Fruit fly (Drosophila melanogaster) whole organism, embryonic: ENCODE data around the gene CG7607.

Source experiments
- Aef1 ChIP-seq: fragments of 200-800 bp; sonication (Bioruptor generic); IDR thresholded peaks from 3 replicates; pipeline ENCODE4 v1.3.6; 2022; ENCODE audit warnings: missing biosample characterization, missing genetic modification characterization
- Atf-2 ChIP-seq: fragments of 200-800 bp; sonication (Bioruptor generic); optimal IDR thresholded peaks from 2 replicates; lab custom pipeline; 2016; ENCODE audit warnings: missing biosample characterization, missing genetic modification characterization
- Awh ChIP-seq: fragments of 200-800 bp; sonication (Bioruptor generic); IDR thresholded peaks from 2 replicates; pipeline ENCODE4, ENCODE4 v1.3.6; 2022; ENCODE audit warnings: missing biosample characterization, missing genetic modification characterization
- CG10543 ChIP-seq: fragments of 200-800 bp; sonication (Bioruptor generic); optimal IDR thresholded peaks from 3 replicates; lab custom pipeline; 2017; ENCODE audit warnings: missing biosample characterization, mild to moderate bottlenecking, missing genetic modification characterization, moderate library complexity
- CG11085 ChIP-seq: fragments of 200-800 bp; sonication (Bioruptor generic); IDR thresholded peaks from 2 replicates; pipeline ENCODE4 v1.3.6; 2022; ENCODE audit warnings: missing biosample characterization, missing genetic modification characterization
- CG11560 ChIP-seq: fragments of 200-800 bp; sonication (Bioruptor generic); IDR thresholded peaks from 3 replicates; pipeline ENCODE4 v1.3.6; 2022; ENCODE audit warnings: missing biosample characterization, missing genetic modification characterization
- CG12299 ChIP-seq: fragments of 200-800 bp; sonication (Bioruptor generic); optimal IDR thresholded peaks from 2 replicates; lab custom pipeline; 2018; ENCODE audit warnings: missing biosample characterization, mild to moderate bottlenecking, missing genetic modification characterization
- CG13624 ChIP-seq: fragments of 200-800 bp; sonication (Bioruptor generic); optimal IDR thresholded peaks from 2 replicates; lab custom pipeline; 2016; ENCODE audit warnings: missing biosample characterization, missing genetic modification characterization
- CG15073 ChIP-seq: fragments of 200-800 bp; sonication (Bioruptor generic); optimal IDR thresholded peaks from 2 replicates; lab custom pipeline; 2016; ENCODE audit warnings: missing biosample characterization, missing genetic modification characterization
- CG15269 ChIP-seq: fragments of 200-800 bp; sonication (Bioruptor generic); optimal IDR thresholded peaks from 2 replicates; lab custom pipeline; 2018; ENCODE audit warnings: missing biosample characterization, mild to moderate bottlenecking, missing genetic modification characterization, moderate library complexity
- CG16779 ChIP-seq: fragments of 200-800 bp; sonication (Bioruptor generic); IDR thresholded peaks from 2 replicates; pipeline ENCODE4 v1.3.6; 2022; ENCODE audit warnings: missing biosample characterization, missing genetic modification characterization
- CG17612 ChIP-seq: fragments of 200-800 bp; sonication (Bioruptor generic); IDR thresholded peaks from 2 replicates; pipeline ENCODE4 v1.3.6; 2022; ENCODE audit warnings: missing biosample characterization, missing genetic modification characterization
- CG1832 ChIP-seq: fragments of 200-800 bp; sonication (Bioruptor generic); optimal IDR thresholded peaks from 2 replicates; lab custom pipeline; 2017; ENCODE audit warnings: missing biosample characterization, mild to moderate bottlenecking, missing genetic modification characterization, inconsistent platforms
- CG2116 ChIP-seq: fragments of 200-800 bp; sonication (Bioruptor generic); optimal IDR thresholded peaks from 3 replicates; lab custom pipeline; 2018; ENCODE audit warnings: missing biosample characterization, mild to moderate bottlenecking, missing genetic modification characterization
- CG3847 ChIP-seq: fragments of 200-800 bp; sonication (Bioruptor generic); IDR thresholded peaks from 2 replicates; pipeline ENCODE4 v1.3.6; 2022; ENCODE audit warnings: missing biosample characterization, missing genetic modification characterization
- CG4854 ChIP-seq: fragments of 200-800 bp; sonication (Bioruptor generic); optimal IDR thresholded peaks from 2 replicates; lab custom pipeline; 2016; ENCODE audit warnings: missing biosample characterization, missing genetic modification characterization, inconsistent platforms
- CG5245 ChIP-seq: fragments of 200-800 bp; sonication (Bioruptor generic); optimal IDR thresholded peaks from 3 replicates; lab custom pipeline; 2016; ENCODE audit warnings: missing biosample characterization, missing genetic modification characterization
- CG6791 ChIP-seq: fragments of 200-800 bp; sonication (Bioruptor generic); IDR thresholded peaks from 3 replicates; pipeline ENCODE4 v1.3.6; 2022; ENCODE audit warnings: missing biosample characterization, missing genetic modification characterization; ENCODE audit not compliant: partially characterized antibody
- CG7987 ChIP-seq: fragments of 200-800 bp; sonication (Bioruptor generic); optimal IDR thresholded peaks from 2 replicates; lab custom pipeline; 2018; ENCODE audit warnings: missing biosample characterization, mild to moderate bottlenecking, missing genetic modification characterization, moderate library complexity
- CG8478 ChIP-seq: fragments of >200 bp; optimal IDR thresholded peaks from 2 replicates; lab custom pipeline; 2018
- CG8944 ChIP-seq: fragments of 200-800 bp; sonication (Bioruptor generic); optimal IDR thresholded peaks from 3 replicates; lab custom pipeline; 2016; ENCODE audit warnings: missing biosample characterization, missing genetic modification characterization
- CG9727 ChIP-seq: fragments of 200-800 bp; sonication (Bioruptor generic); optimal IDR thresholded peaks from 3 replicates; lab custom pipeline; 2017; ENCODE audit warnings: missing biosample characterization, mild to moderate bottlenecking, missing genetic modification characterization
- CrebB ChIP-seq: fragments of 200-800 bp; sonication (Bioruptor generic); optimal IDR thresholded peaks from 3 replicates; lab custom pipeline; 2018; ENCODE audit warnings: missing biosample characterization, mild to moderate bottlenecking, missing genetic modification characterization
- D19A ChIP-seq: fragments of 200-800 bp; optimal IDR thresholded peaks from 3 replicates; lab custom pipeline; 2019; ENCODE audit warnings: missing biosample characterization, mild to moderate bottlenecking, missing genetic modification characterization, moderate library complexity
- Dad ChIP-seq: fragments of 200-800 bp; sonication (Bioruptor generic); optimal IDR thresholded peaks from 3 replicates; lab custom pipeline; 2016; ENCODE audit warnings: missing biosample characterization, missing genetic modification characterization
- Dek ChIP-seq: fragments of 200-800 bp; sonication (Bioruptor generic); optimal IDR thresholded peaks from 3 replicates; lab custom pipeline; 2019; ENCODE audit warnings: missing biosample characterization, mild to moderate bottlenecking, missing genetic modification characterization, moderate library complexity
- Dip3 ChIP-seq: fragments of 200-800 bp; sonication (Bioruptor generic); optimal IDR thresholded peaks from 3 replicates; lab custom pipeline; 2016; ENCODE audit warnings: missing biosample characterization, missing genetic modification characterization
- E2f1 ChIP-seq: fragments of 200-800 bp; sonication (Bioruptor generic); IDR thresholded peaks from 2 replicates; pipeline ENCODE4 v1.3.6; 2022; ENCODE audit warnings: missing biosample characterization, missing genetic modification characterization
- Fer1 ChIP-seq: fragments of 200-800 bp; sonication (Bioruptor generic); optimal IDR thresholded peaks from 2 replicates; lab custom pipeline; 2017; ENCODE audit warnings: missing biosample characterization, mild to moderate bottlenecking, missing genetic modification characterization
- GATAe ChIP-seq: fragments of 200-800 bp; sonication (Bioruptor generic); conservative IDR thresholded peaks from 2 replicates; pipeline ENCODE4 v1.3.6; 2022; ENCODE audit warnings: missing biosample characterization, missing genetic modification characterization
- HmgZ ChIP-seq: fragments of 200-800 bp; sonication (Bioruptor generic); optimal IDR thresholded peaks from 2 replicates; lab custom pipeline; 2018; ENCODE audit warnings: missing biosample characterization, mild to moderate bottlenecking, missing genetic modification characterization
- Hmx ChIP-seq: fragments of 200-800 bp; sonication (Bioruptor generic); optimal IDR thresholded peaks from 2 replicates; lab custom pipeline; 2016; ENCODE audit warnings: missing biosample characterization, missing genetic modification characterization
- Meics ChIP-seq: fragments of 200-800 bp; sonication (Bioruptor generic); optimal IDR thresholded peaks from 2 replicates; lab custom pipeline; 2017; ENCODE audit warnings: missing biosample characterization, mild to moderate bottlenecking, missing genetic modification characterization
- Scr ChIP-seq: fragments of 200-800 bp; sonication (Bioruptor generic); IDR thresholded peaks from 2 replicates; pipeline ENCODE4 v1.3.6; 2022; ENCODE audit warnings: missing biosample characterization, missing genetic modification characterization; ENCODE audit not compliant: partially characterized antibody
- TFAM ChIP-seq: fragments of 200-800 bp; sonication (Bioruptor generic); optimal IDR thresholded peaks from 2 replicates; lab custom pipeline; 2017; ENCODE audit warnings: missing biosample characterization, missing genetic modification characterization, inconsistent platforms
- bab2 ChIP-seq: fragments of 200-800 bp; sonication (Bioruptor generic); optimal IDR thresholded peaks from 2 replicates; lab custom pipeline; 2016; ENCODE audit warnings: missing biosample characterization, missing genetic modification characterization
- cad ChIP-seq: fragments of >200 bp; optimal IDR thresholded peaks from 2 replicates; lab custom pipeline; 2017; ENCODE audit warnings: missing biosample characterization, missing genetic modification characterization
- corto ChIP-seq: fragments of 200-800 bp; sonication (Bioruptor generic); optimal IDR thresholded peaks from 2 replicates; lab custom pipeline; 2016; ENCODE audit warnings: missing biosample characterization, mild to moderate bottlenecking, missing genetic modification characterization, moderate library complexity
- dmrt99B ChIP-seq: fragments of 200-800 bp; sonication (Bioruptor generic); optimal IDR thresholded peaks from 2 replicates; lab custom pipeline; 2018; ENCODE audit warnings: missing biosample characterization, mild to moderate bottlenecking, missing genetic modification characterization, moderate library complexity
- grn ChIP-seq: fragments of 200-800 bp; sonication (Bioruptor generic); optimal IDR thresholded peaks from 3 replicates; lab custom pipeline; 2017; ENCODE audit warnings: missing biosample characterization, missing genetic modification characterization
- gro ChIP-seq: fragments of 200-800 bp; sonication (Bioruptor generic); optimal IDR thresholded peaks from 2 replicates; lab custom pipeline; 2016; ENCODE audit warnings: missing biosample characterization, missing genetic modification characterization
- h ChIP-seq: fragments of >200 bp; optimal IDR thresholded peaks from 2 replicates; lab custom pipeline; 2017
- ham ChIP-seq: fragments of 200-800 bp; sonication (Bioruptor generic); IDR thresholded peaks from 2 replicates; pipeline ENCODE4 v1.3.6; 2022; ENCODE audit warnings: missing biosample characterization, missing genetic modification characterization
- ind ChIP-seq: fragments of 200-800 bp; sonication (Bioruptor generic); optimal IDR thresholded peaks from 3 replicates; lab custom pipeline; 2016; ENCODE audit warnings: missing biosample characterization, missing genetic modification characterization
- insv ChIP-seq, 2 experiments: fragments of 200-800 bp; sonication (Bioruptor generic); optimal IDR thresholded peaks; 3 replicates each; lab custom pipeline; 2016 to 2018; ENCODE audit warnings: missing biosample characterization in 2 of 2, missing genetic modification characterization in 2 of 2
- kah ChIP-seq: fragments of 200-800 bp; sonication (Bioruptor generic); optimal IDR thresholded peaks from 2 replicates; lab custom pipeline; 2018; ENCODE audit warnings: missing biosample characterization, mild to moderate bottlenecking, missing genetic modification characterization
- nom ChIP-seq: fragments of 200-800 bp; sonication (Bioruptor generic); optimal IDR thresholded peaks from 2 replicates; lab custom pipeline; 2017; ENCODE audit warnings: missing biosample characterization, missing genetic modification characterization, mild to moderate bottlenecking, moderate library complexity, missing genetic modification reagents
- odd ChIP-seq: fragments of 200-800 bp; sonication (Bioruptor generic); optimal IDR thresholded peaks from 2 replicates; lab custom pipeline; 2017; ENCODE audit warnings: missing biosample characterization, mild to moderate bottlenecking, missing genetic modification characterization
- seq ChIP-seq: fragments of 200-800 bp; sonication (Bioruptor generic); IDR thresholded peaks from 2 replicates; pipeline ENCODE4 v1.3.6; 2022; ENCODE audit warnings: missing biosample characterization, missing genetic modification characterization
- stwl ChIP-seq: fragments of 200-800 bp; sonication (Bioruptor generic); optimal IDR thresholded peaks from 3 replicates; lab custom pipeline; 2018; ENCODE audit warnings: missing biosample characterization, mild to moderate bottlenecking, missing genetic modification characterization, moderate library complexity
- tin ChIP-seq: fragments of 200-800 bp; sonication (Bioruptor generic); optimal IDR thresholded peaks from 3 replicates; lab custom pipeline; 2016; ENCODE audit warnings: missing biosample characterization, missing genetic modification characterization

The CG7607 gene

DNA sequence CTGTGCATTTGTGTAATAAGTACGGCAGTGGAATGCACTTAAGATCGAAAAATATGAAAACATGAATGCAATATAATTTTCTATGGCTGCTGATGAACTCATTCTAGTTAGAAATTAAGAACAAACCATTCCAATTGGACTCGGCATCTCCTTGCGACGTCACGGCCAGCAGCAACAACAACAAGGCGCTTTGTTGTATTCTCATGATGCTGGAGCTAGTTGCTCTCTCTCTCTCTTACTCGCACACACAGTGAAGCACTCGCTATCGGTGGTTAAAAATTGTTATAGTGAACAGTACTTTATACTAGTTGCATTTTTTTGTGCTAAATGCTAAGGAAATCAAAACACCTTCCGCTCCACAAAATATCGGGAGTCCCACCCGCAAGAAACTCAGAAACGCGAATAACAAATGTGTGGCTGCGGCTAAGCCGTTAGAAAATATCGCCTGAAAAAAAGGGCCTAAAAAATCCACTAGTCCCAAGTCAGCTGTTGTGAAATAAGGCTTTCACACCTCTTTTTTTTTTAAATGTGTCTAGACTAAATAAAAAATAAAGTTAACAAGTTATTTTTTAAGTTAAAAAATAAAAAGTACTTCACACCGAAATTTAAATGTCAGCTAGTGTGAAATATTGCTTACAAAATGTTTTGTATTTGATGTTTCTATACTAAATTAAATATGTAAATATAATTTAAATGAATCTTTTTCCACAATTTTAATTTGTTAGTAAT is 6.4 kb downstream of the CG7607 start, which contains the start of gene Plod (continued):
- TF ChIP-seq D19A (tag; lab: Kevin White, UChicago) (peak; percentile 15), CG11560 (no peak), CG12299 (tag; lab: Kevin White, UChicago) (peak; percentile 57), ham (GFP tag; lab: Robert Waterston, UW) (no peak), Meics (peak; percentile 56), Dad (GFP tag; lab: Kevin White, UChicago) (no peak), Awh (GFP tag; lab: Robert Waterston, UW) (peak; percentile 39; the same call in 1 of the 2 replicates), cad (no peak), Dip3 (GFP tag; lab: Kevin White, UChicago) (no peak), TFAM (GFP tag; lab: Kevin White, UChicago) (no peak), insv (GFP tag; optimal IDR thresholded peaks at IDR 0.05; lab: Kevin White, UChicago) (peak; percentile 98), CG6791 (0 out of 3 replicates have a peak, but pooled peaks have one; percentile 45), Scr (peak; percentile 37; the same call in 1 of the 2 replicates), CG16779 (GFP tag; lab: Robert Waterston, UW) (no peak), CG5245 (GFP tag; lab: Kevin White, UChicago) (no peak), nom (GFP tag; lab: Kevin White, UChicago) (peak; percentile 41), CG15073 (no peak), kah (GFP tag; lab: Kevin White, UChicago) (no peak), ind (GFP tag; lab: Kevin White, UChicago) (peak; percentile 37), CG15269 (peak; percentile 55), E2f1 (GFP tag; lab: Robert Waterston, UW) (peak; percentile 57), Hmx (GFP tag; lab: Kevin White, UChicago) (no peak), Fer1 (GFP tag; lab: Kevin White, UChicago) (peak; percentile 30), Dek (tag; lab: Kevin White, UChicago) (peak; percentile 77), gro (peak; percentile 26), GATAe (no peak), tin (peak; percentile 35), seq (no peak), CG9727 (GFP tag; lab: Kevin White, UChicago) (peak; percentile 52), bab2 (GFP tag; lab: Kevin White, UChicago) (no peak), Atf-2 (GFP tag; lab: Kevin White, UChicago) (no peak), CG7987 (GFP tag; lab: Kevin White, UChicago) (no peak), CG4854 (no peak), Aef1 (GFP tag; lab: Robert Waterston, UW) (0 out of 3 replicates have a peak, but pooled peaks have one; percentile 17), CG1832 (no peak), stwl (peak; percentile 73), h (no peak), CG3847 (GFP tag; lab: Robert Waterston, UW) (peak; percentile 28; the same call in 1 of the 2 replicates), CG13624 (GFP tag; lab: Kevin White, UChicago) (peak; percentile 67), CG11085 (GFP tag; lab: Robert Waterston, UW) (peak; percentile 7; the same call in 1 of the 2 replicates), dmrt99B (tag; lab: Kevin White, UChicago) (peak; percentile 27), grn (GFP tag; lab: Kevin White, UChicago) (no peak), HmgZ (tag; lab: Kevin White, UChicago) (peak; percentile 65), CrebB (tag; lab: Kevin White, UChicago) (peak; percentile 28), CG2116 (GFP tag; lab: Kevin White, UChicago) (peak; percentile 45), CG8944 (GFP tag; lab: Kevin White, UChicago) (peak; percentile 18), odd (peak; percentile 33), CG17612 (no peak), CG10543 (GFP tag; lab: Kevin White, UChicago) (peak; percentile 18), corto (no peak), CG8478 (lab: Kevin White, UChicago) (no peak)
